Fruit fly (Drosophila melanogaster) whole organism, embryonic: Measurements from ENCODE around the gene CG7370.

Experiments
- BEAF-32 ChIP-seq: fragments of 200-800 bp; sonication (Bioruptor generic); optimal IDR thresholded peaks from 3 replicates; lab custom pipeline; 2017; ENCODE audit warnings: missing biosample characterization, missing genetic modification characterization, mild to moderate bottlenecking, moderate library complexity, missing genetic modification reagents
- CG10462 ChIP-seq: fragments of 200-800 bp; sonication (Bioruptor generic); optimal IDR thresholded peaks from 2 replicates; lab custom pipeline; 2016; ENCODE audit warnings: missing biosample characterization, missing genetic modification characterization
- CG14441 ChIP-seq: fragments of 200-800 bp; sonication (Bioruptor generic); IDR thresholded peaks from 2 replicates; pipeline ENCODE4 v1.3.6; 2022; ENCODE audit warnings: missing biosample characterization, missing genetic modification characterization
- CG15269 ChIP-seq: fragments of 200-800 bp; sonication (Bioruptor generic); optimal IDR thresholded peaks from 2 replicates; lab custom pipeline; 2018; ENCODE audit warnings: missing biosample characterization, mild to moderate bottlenecking, missing genetic modification characterization, moderate library complexity
- CG1647 ChIP-seq: fragments of 200-800 bp; sonication (Bioruptor generic); optimal IDR thresholded peaks from 3 replicates; lab custom pipeline; 2016; ENCODE audit warnings: missing biosample characterization, missing genetic modification characterization
- CG17359 ChIP-seq: fragments of 200-800 bp; sonication (Bioruptor generic); optimal IDR thresholded peaks from 3 replicates; lab custom pipeline; 2018; ENCODE audit warnings: missing biosample characterization, mild to moderate bottlenecking, missing genetic modification characterization, moderate library complexity
- CG1832 ChIP-seq: fragments of 200-800 bp; sonication (Bioruptor generic); optimal IDR thresholded peaks from 2 replicates; lab custom pipeline; 2017; ENCODE audit warnings: missing biosample characterization, mild to moderate bottlenecking, missing genetic modification characterization, inconsistent platforms
- CG18599 ChIP-seq: fragments of 200-800 bp; sonication (Bioruptor generic); optimal IDR thresholded peaks from 3 replicates; lab custom pipeline; 2017; ENCODE audit warnings: missing biosample characterization, missing genetic modification characterization, mild to moderate bottlenecking, moderate library complexity, missing genetic modification reagents
- CG2678 ChIP-seq: fragments of 200-800 bp; sonication (Bioruptor generic); optimal IDR thresholded peaks from 3 replicates; lab custom pipeline; 2019; ENCODE audit warnings: missing biosample characterization, mild to moderate bottlenecking, missing genetic modification characterization, moderate library complexity
- CG3726 ChIP-seq: fragments of 200-800 bp; sonication (Bioruptor generic); IDR thresholded peaks from 3 replicates; pipeline ENCODE4, ENCODE4 v1.3.6; 2022; ENCODE audit warnings: missing biosample characterization, missing genetic modification characterization
- CG4707 ChIP-seq: fragments of 200-800 bp; sonication (Bioruptor generic); optimal IDR thresholded peaks from 2 replicates; lab custom pipeline; 2018; ENCODE audit warnings: missing biosample characterization, mild to moderate bottlenecking, missing genetic modification characterization, moderate library complexity
- CG6272 ChIP-seq: fragments of 200-800 bp; sonication (Bioruptor generic); IDR thresholded peaks from 2 replicates; pipeline ENCODE4 v1.3.6; 2022; ENCODE audit warnings: missing biosample characterization, missing genetic modification characterization
- CG8388 ChIP-seq: fragments of 200-800 bp; sonication (Bioruptor generic); optimal IDR thresholded peaks from 2 replicates; lab custom pipeline; 2019; ENCODE audit warnings: missing biosample characterization, mild to moderate bottlenecking, missing genetic modification characterization, moderate library complexity
- CG8478 ChIP-seq: fragments of >200 bp; optimal IDR thresholded peaks from 2 replicates; lab custom pipeline; 2018
- CHES-1-like ChIP-seq: fragments of 200-800 bp; sonication (Bioruptor generic); optimal IDR thresholded peaks from 2 replicates; lab custom pipeline; 2016; ENCODE audit warnings: missing biosample characterization, missing genetic modification characterization
- D ChIP-seq, 2 experiments: fragments of 200-800 bp in 1 of 2; fragments of >200 bp in 1 of 2; sonication (Bioruptor generic) in 1 of 2; optimal IDR thresholded peaks; 2 replicates in 1 of 2; 3 replicates in 1 of 2; lab custom pipeline; 2017; ENCODE audit warnings: mild to moderate bottlenecking in 1 of 2, missing biosample characterization in 1 of 2, missing genetic modification characterization in 1 of 2, missing genetic modification reagents in 1 of 2
- Deaf1 ChIP-seq: fragments of 200-800 bp; optimal IDR thresholded peaks from 3 replicates; lab custom pipeline; 2019; ENCODE audit warnings: missing biosample characterization, mild to moderate bottlenecking, missing genetic modification characterization, moderate library complexity
- Dfd ChIP-seq, 2 experiments: fragments of >200 bp; optimal IDR thresholded peaks; 2 replicates each; lab custom pipeline; 2017; ENCODE audit warnings: missing biosample characterization in 2 of 2, missing genetic modification characterization in 2 of 2
- Dp ChIP-seq: fragments of 200-800 bp; sonication (Bioruptor generic); optimal IDR thresholded peaks from 2 replicates; lab custom pipeline; 2018; ENCODE audit warnings: missing biosample characterization, mild to moderate bottlenecking, missing genetic modification characterization, moderate library complexity
- E2f2 ChIP-seq: fragments of 200-800 bp; sonication (Bioruptor generic); IDR thresholded peaks from 2 replicates; pipeline ENCODE4 v1.3.6; 2022; ENCODE audit warnings: missing biosample characterization, missing genetic modification characterization
- Eip74EF ChIP-seq, 2 experiments: fragments of 200-800 bp in 1 of 2; fragments of >200 bp in 1 of 2; sonication (Bioruptor generic) in 1 of 2; optimal IDR thresholded peaks; 2 replicates each; lab custom pipeline; 2017 to 2019; ENCODE audit warnings: missing biosample characterization in 2 of 2, missing genetic modification characterization in 2 of 2, mild to moderate bottlenecking in 1 of 2, moderate library complexity in 1 of 2
- GATAe ChIP-seq: fragments of 200-800 bp; sonication (Bioruptor generic); conservative IDR thresholded peaks from 2 replicates; pipeline ENCODE4 v1.3.6; 2022; ENCODE audit warnings: missing biosample characterization, missing genetic modification characterization
- Lhr ChIP-seq: fragments of 200-800 bp; sonication (Bioruptor generic); optimal IDR thresholded peaks from 3 replicates; lab custom pipeline; 2017; ENCODE audit warnings: mild to moderate bottlenecking, missing biosample characterization, missing genetic modification reagents, missing genetic modification characterization
- Myb ChIP-seq: fragments of 200-800 bp; sonication (Bioruptor generic); optimal IDR thresholded peaks from 2 replicates; lab custom pipeline; 2016; ENCODE audit warnings: missing biosample characterization, missing genetic modification characterization
- NfI ChIP-seq: fragments of 200-800 bp; sonication (Bioruptor generic); optimal IDR thresholded peaks from 3 replicates; lab custom pipeline; 2018; ENCODE audit warnings: missing biosample characterization, mild to moderate bottlenecking, missing genetic modification characterization, moderate library complexity
- Oaz ChIP-seq: fragments of 200-800 bp; sonication (Bioruptor generic); IDR thresholded peaks from 2 replicates; pipeline ENCODE4 v1.3.6; 2022; ENCODE audit warnings: missing biosample characterization, missing genetic modification characterization
- Six4 ChIP-seq: fragments of 200-800 bp; sonication (Bioruptor generic); optimal IDR thresholded peaks from 2 replicates; lab custom pipeline; 2016; ENCODE audit warnings: missing biosample characterization, missing genetic modification characterization
- Trl ChIP-seq, 3 experiments: fragments of >200 bp in 2 of 3; fragments of 200-800 bp in 1 of 3; sonication (Bioruptor generic) in 1 of 3; optimal IDR thresholded peaks; 2 replicates in 1 of 3; 3 replicates in 2 of 3; lab custom pipeline; 2016 to 2017; ENCODE audit warnings: missing biosample characterization in 1 of 3, missing genetic modification characterization in 1 of 3
- bab2 ChIP-seq: fragments of 200-800 bp; sonication (Bioruptor generic); optimal IDR thresholded peaks from 2 replicates; lab custom pipeline; 2016; ENCODE audit warnings: missing biosample characterization, missing genetic modification characterization
- bbx ChIP-seq: fragments of 200-800 bp; sonication (Bioruptor generic); IDR thresholded peaks from 2 replicates; pipeline ENCODE4 v1.3.6; 2022; ENCODE audit warnings: missing biosample characterization, missing genetic modification characterization; ENCODE audit not compliant: partially characterized antibody
- bigmax ChIP-seq: fragments of 200-800 bp; sonication (Bioruptor generic); optimal IDR thresholded peaks from 2 replicates; lab custom pipeline; 2018; ENCODE audit warnings: missing biosample characterization, mild to moderate bottlenecking, missing genetic modification characterization
- cad ChIP-seq: fragments of >200 bp; optimal IDR thresholded peaks from 2 replicates; lab custom pipeline; 2017; ENCODE audit warnings: missing biosample characterization, missing genetic modification characterization
- cg ChIP-seq: fragments of 200-800 bp; sonication (Bioruptor generic); optimal IDR thresholded peaks from 3 replicates; lab custom pipeline; 2019; ENCODE audit warnings: missing biosample characterization, mild to moderate bottlenecking, missing genetic modification characterization, moderate library complexity
- dpn ChIP-seq, 2 experiments: fragments of 200-800 bp; sonication (Bioruptor generic); optimal IDR thresholded peaks; 3 replicates each; lab custom pipeline; 2016; ENCODE audit warnings: missing biosample characterization in 2 of 2, missing genetic modification characterization in 2 of 2
- fru ChIP-seq: fragments of >200 bp; optimal IDR thresholded peaks from 2 replicates; lab custom pipeline; 2017
- gcm ChIP-seq: fragments of 200-800 bp; sonication (Bioruptor generic); optimal IDR thresholded peaks from 2 replicates; lab custom pipeline; 2019; ENCODE audit warnings: missing biosample characterization, mild to moderate bottlenecking, missing genetic modification characterization, moderate library complexity
- klu ChIP-seq: fragments of 200-800 bp; sonication (Bioruptor generic); IDR thresholded peaks from 2 replicates; pipeline ENCODE4 v1.3.6; 2022; ENCODE audit warnings: missing biosample characterization, missing genetic modification characterization
- knrl ChIP-seq: fragments of 200-800 bp; sonication (Bioruptor generic); IDR thresholded peaks from 3 replicates; pipeline ENCODE4 v1.3.6; 2022; ENCODE audit warnings: missing biosample characterization, missing genetic modification characterization; ENCODE audit not compliant: partially characterized antibody
- lov ChIP-seq, 2 experiments: fragments of 200-800 bp in 1 of 2; fragments of >200 bp in 1 of 2; sonication (Bioruptor generic) in 1 of 2; IDR thresholded peaks in 1 of 2; optimal IDR thresholded peaks in 1 of 2; 2 replicates in 1 of 2; 3 replicates in 1 of 2; pipeline versions ENCODE4 v1.3.6 to Lab custom; 2017 to 2022; ENCODE audit warnings: missing biosample characterization in 1 of 2, missing genetic modification characterization in 1 of 2
- mld ChIP-seq: fragments of 200-800 bp; sonication (Bioruptor generic); IDR thresholded peaks from 3 replicates; pipeline ENCODE4 v1.3.6; 2022; ENCODE audit warnings: missing biosample characterization, missing genetic modification characterization; ENCODE audit not compliant: partially characterized antibody
- pho ChIP-seq: fragments of 200-800 bp; sonication (Bioruptor generic); optimal IDR thresholded peaks from 2 replicates; lab custom pipeline; 2016; ENCODE audit warnings: missing biosample characterization, missing genetic modification characterization
- pros ChIP-seq: fragments of 200-800 bp; sonication (Bioruptor generic); optimal IDR thresholded peaks from 3 replicates; lab custom pipeline; 2019; ENCODE audit warnings: missing biosample characterization, mild to moderate bottlenecking, missing genetic modification characterization, moderate library complexity
- schlank ChIP-seq: fragments of 200-800 bp; sonication (Bioruptor generic); optimal IDR thresholded peaks from 2 replicates; lab custom pipeline; 2018; ENCODE audit warnings: missing biosample characterization, mild to moderate bottlenecking, missing genetic modification characterization
- sens ChIP-seq: fragments of 200-800 bp; sonication (Bioruptor generic); peaks from one replicate; lab custom pipeline; 2016; ENCODE audit warnings: missing biosample characterization, missing genetic modification characterization
- so ChIP-seq: fragments of 200-800 bp; sonication (Bioruptor generic); IDR thresholded peaks from 3 replicates; pipeline ENCODE4 v1.3.6; 2022; ENCODE audit warnings: missing biosample characterization, missing genetic modification characterization
- tgo ChIP-seq: fragments of 200-800 bp; sonication (Bioruptor generic); IDR thresholded peaks from 3 replicates; pipeline ENCODE4 v1.3.6; 2022; ENCODE audit warnings: missing biosample characterization, missing genetic modification characterization
- trem ChIP-seq: fragments of 200-800 bp; optimal IDR thresholded peaks from 3 replicates; lab custom pipeline; 2019; ENCODE audit warnings: missing biosample characterization, mild to moderate bottlenecking, missing genetic modification characterization, moderate library complexity
- unc-4 ChIP-seq: fragments of 200-800 bp; sonication (Bioruptor generic); IDR thresholded peaks from 2 replicates; pipeline ENCODE4 v1.3.6; 2022; ENCODE audit warnings: missing biosample characterization, missing genetic modification characterization; ENCODE audit not compliant: partially characterized antibody

CG7370 gene

DNA sequence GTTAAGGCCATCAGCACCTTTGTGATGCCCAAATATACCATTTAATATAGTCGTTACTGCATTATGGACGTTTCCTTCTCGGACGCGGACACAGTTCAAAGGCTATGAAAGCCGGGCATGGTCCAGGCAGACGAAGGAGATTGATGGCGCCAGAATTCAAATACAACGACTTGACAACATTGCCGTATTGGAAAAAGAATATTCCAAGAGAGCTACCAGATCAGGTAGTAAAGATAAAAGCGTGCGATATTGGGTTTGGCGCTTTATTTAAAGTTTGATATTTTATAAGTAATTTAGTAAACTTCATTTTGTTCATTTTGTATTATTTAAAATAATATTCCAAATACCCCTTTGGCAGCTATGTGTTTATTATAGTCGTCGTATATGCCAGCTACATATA lies 4.2 kb downstream of the CG7370 start (continued):
- TF ChIP-seq Dp (GFP tag; lab: Kevin White, UChicago): peak; percentile 98
- no peak for TF ChIP-seq CG18599
- TF ChIP-seq E2f2 (GFP tag; lab: Robert Waterston, UW): peak; percentile 99
- peak; percentile 86 for TF ChIP-seq Myb (GFP tag; lab: Kevin White, UChicago)
- no peak for TF ChIP-seq pho (GFP tag; lab: Kevin White, UChicago)
- peak; percentile 77 for TF ChIP-seq Lhr (GFP tag; lab: Kevin White, UChicago)
- TF ChIP-seq tgo (GFP tag; lab: Robert Waterston, UW): no peak
- TF ChIP-seq so (GFP tag; lab: Robert Waterston, UW): no peak
- TF ChIP-seq Six4 (GFP tag; lab: Kevin White, UChicago): no peak
- TF ChIP-seq schlank (tag; lab: Kevin White, UChicago): no peak
- 0 out of 2 replicates have a peak, but pooled peaks have one; percentile 26 for TF ChIP-seq unc-4 (GFP tag; lab: Robert Waterston, UW)
- no peak for TF ChIP-seq CG2678 (tag; lab: Kevin White, UChicago)
- no peak for TF ChIP-seq CG10462
- TF ChIP-seq sens (GFP tag; lab: Kevin White, UChicago): peak; percentile 70
- peak; percentile 43 for TF ChIP-seq BEAF-32
- no peak for TF ChIP-seq CG15269
- TF ChIP-seq trem (tag; lab: Kevin White, UChicago): peak; percentile 16
- TF ChIP-seq mld (GFP tag; lab: Robert Waterston, UW): no peak
- TF ChIP-seq, all 482 proteins: peak for 18

- TF ChIP-seq Dfd (GFP tag; optimal IDR thresholded peaks at IDR 0.05; lab: Kevin White, UChicago): no peak
- TF ChIP-seq Oaz (GFP tag; lab: Robert Waterston, UW): no peak
- TF ChIP-seq D (optimal IDR thresholded peaks at IDR 0.05; lab: Kevin White, UChicago): peak; percentile 97
- TF ChIP-seq D (GFP tag; optimal IDR thresholded peaks at IDR 0.05; lab: Kevin White, UChicago): no peak
- no peak for TF ChIP-seq CG8388 (GFP tag; lab: Kevin White, UChicago)
- no peak for TF ChIP-seq cg (GFP tag; lab: Kevin White, UChicago)
- TF ChIP-seq cad (GFP tag; lab: Kevin White, UChicago): no peak
- TF ChIP-seq gcm (GFP tag; lab: Kevin White, UChicago): peak; percentile 59
- TF ChIP-seq klu (GFP tag; lab: Robert Waterston, UW): no peak
- TF ChIP-seq knrl (GFP tag; lab: Robert Waterston, UW): no peak
- TF ChIP-seq pros (GFP tag; lab: Kevin White, UChicago): peak; percentile 27
- no peak for TF ChIP-seq NfI (GFP tag; lab: Kevin White, UChicago)
- no peak for TF ChIP-seq dpn (GFP tag; optimal IDR thresholded peaks at IDR 0.05; lab: Kevin White, UChicago)
These were observed 18.3 kb downstream of the CG7370 start for dm6 chr3L:21787883-21788282.

DNA sequence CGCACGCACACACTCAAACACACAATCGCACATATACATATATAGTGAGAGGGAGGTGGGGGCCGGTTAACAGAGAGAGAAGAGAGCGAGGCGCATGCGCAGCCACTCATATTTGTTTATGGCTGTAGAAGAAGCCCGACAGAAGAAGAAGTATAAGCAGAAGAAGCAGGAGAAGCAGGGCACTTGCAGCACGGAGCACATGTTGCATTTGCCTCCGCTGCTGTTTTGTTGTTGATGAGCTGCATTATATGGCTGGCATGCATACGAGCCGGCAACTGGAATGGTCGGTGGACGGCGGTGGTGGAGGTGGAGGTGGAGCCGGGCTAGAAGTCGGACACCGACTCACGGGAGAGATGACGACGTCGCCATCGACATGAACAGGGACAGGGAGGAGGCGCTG lies 30.8 kb downstream of the CG7370 start:
- no peak for TF ChIP-seq bbx (GFP tag; lab: Robert Waterston, UW)
- no peak for TF ChIP-seq CG17359
- TF ChIP-seq CG3726 (GFP tag; lab: Robert Waterston, UW): no peak
- no peak for TF ChIP-seq CG1647 (GFP tag; lab: Kevin White, UChicago)
- TF ChIP-seq CG1832: no peak
- TF ChIP-seq CG14441 (GFP tag; lab: Robert Waterston, UW): no peak
- peak in 1 of 2 experiments; percentile 60 for TF ChIP-seq Trl (optimal IDR thresholded peaks at IDR 0.05; lab: Kevin White, UChicago)
- TF ChIP-seq Trl (GFP tag; optimal IDR thresholded peaks at IDR 0.05; lab: Kevin White, UChicago): no peak
- no peak for TF ChIP-seq CG6272 (GFP tag; lab: Robert Waterston, UW)
- TF ChIP-seq Deaf1 (tag; lab: Kevin White, UChicago): no peak
- no peak for TF ChIP-seq Eip74EF (GFP tag; optimal IDR thresholded peaks at IDR 0.05; lab: Kevin White, UChicago)
- no peak for TF ChIP-seq CHES-1-like (GFP tag; lab: Kevin White, UChicago)
- no peak for TF ChIP-seq bigmax
- no peak for TF ChIP-seq CG4707 (GFP tag; lab: Kevin White, UChicago)
- no peak for TF ChIP-seq fru
- TF ChIP-seq GATAe (GFP tag; lab: Robert Waterston, UW): no peak
- no peak for TF ChIP-seq bab2 (GFP tag; lab: Kevin White, UChicago)
- TF ChIP-seq lov (optimal IDR thresholded peaks at IDR 0.05; lab: Kevin White, UChicago): no peak
- no peak for TF ChIP-seq lov (GFP tag; IDR thresholded peaks at IDR 0.05; lab: Robert Waterston, UW)
- no peak for TF ChIP-seq CG8478
